Worm (Caenorhabditis elegans): ENCODE data around the gene col-166.

ce11 chrX:6274270-6274669 lies 5.5 kb upstream of the col-166 start:
- TF ChIP-seq Y55F3AM.14 (GFP tag; optimal IDR thresholded peaks at IDR 0.05) (no peak), ceh-82 (tag; optimal IDR thresholded peaks at IDR 0.05) (no peak), skn-1 (tag; optimal IDR thresholded peaks at IDR 0.05) (no peak), ceh-16 (tag; optimal IDR thresholded peaks at IDR 0.05) (no peak), lsy-2 (tag; optimal IDR thresholded peaks at IDR 0.05) (no peak), nhr-77 (tag; optimal IDR thresholded peaks at IDR 0.05) (no peak), zag-1 (tag; optimal IDR thresholded peaks at IDR 0.05) (no peak), nhr-10 (tag; optimal IDR thresholded peaks at IDR 0.05) (no peak), nhr-25 (tag; optimal IDR thresholded peaks at IDR 0.05) (no peak), elt-1 (tag; optimal IDR thresholded peaks at IDR 0.05) (no peak), elt-3 (tag; optimal IDR thresholded peaks at IDR 0.05) (no peak)

All from whole organism, L2 larva.